Worm (Caenorhabditis elegans) whole organism, young adult: ENCODE results near the gene fbxb-96.

Source experiments
- chd-7 ChIP-seq: sonication (generic microtip); optimal IDR thresholded peaks from 2 replicates; lab custom pipeline; 2016; ENCODE audit warnings: mild to moderate bottlenecking, missing genetic modification characterization, moderate library complexity, missing compliant biosample characterization
- repo-1 ChIP-seq: sonication (generic microtip); optimal IDR thresholded peaks from 2 replicates; lab custom pipeline; 2017; ENCODE audit warnings: mild to moderate bottlenecking, missing genetic modification characterization, missing compliant biosample characterization

- TF ChIP-seq chd-7 (tag; lab: Kevin White, UChicago) (no peak), repo-1 (tag; lab: Kevin White, UChicago) (no peak)
These were observed 34.1 kb downstream of the fbxb-96 start for ce11 chrII:1816053-1816452.
